Worm (Caenorhabditis elegans) whole organism, midembryonic: ENCODE data around the gene lipl-5.

Experiments used
- klf-2 ChIP-seq: fragments of 200-800 bp; sonication (Bioruptor generic); conservative IDR thresholded peaks from 2 replicates; pipeline ENCODE4 v1.3.6; 2022; ENCODE audit warnings: missing genetic modification reagents, missing genetic modification characterization, missing compliant biosample characterization
- ref-1 ChIP-seq: fragments of 200-800 bp; sonication (Bioruptor generic); conservative IDR thresholded peaks from 2 replicates; pipeline ENCODE4 v1.3.6; 2022; ENCODE audit warnings: missing genetic modification reagents, missing genetic modification characterization, missing compliant biosample characterization
- ztf-29 ChIP-seq: fragments of 200-800 bp; sonication (Bioruptor generic); IDR thresholded peaks from 2 replicates; pipeline ENCODE4 v1.3.6; 2022; ENCODE audit warnings: missing genetic modification reagents, missing genetic modification characterization, missing compliant biosample characterization

DNA sequence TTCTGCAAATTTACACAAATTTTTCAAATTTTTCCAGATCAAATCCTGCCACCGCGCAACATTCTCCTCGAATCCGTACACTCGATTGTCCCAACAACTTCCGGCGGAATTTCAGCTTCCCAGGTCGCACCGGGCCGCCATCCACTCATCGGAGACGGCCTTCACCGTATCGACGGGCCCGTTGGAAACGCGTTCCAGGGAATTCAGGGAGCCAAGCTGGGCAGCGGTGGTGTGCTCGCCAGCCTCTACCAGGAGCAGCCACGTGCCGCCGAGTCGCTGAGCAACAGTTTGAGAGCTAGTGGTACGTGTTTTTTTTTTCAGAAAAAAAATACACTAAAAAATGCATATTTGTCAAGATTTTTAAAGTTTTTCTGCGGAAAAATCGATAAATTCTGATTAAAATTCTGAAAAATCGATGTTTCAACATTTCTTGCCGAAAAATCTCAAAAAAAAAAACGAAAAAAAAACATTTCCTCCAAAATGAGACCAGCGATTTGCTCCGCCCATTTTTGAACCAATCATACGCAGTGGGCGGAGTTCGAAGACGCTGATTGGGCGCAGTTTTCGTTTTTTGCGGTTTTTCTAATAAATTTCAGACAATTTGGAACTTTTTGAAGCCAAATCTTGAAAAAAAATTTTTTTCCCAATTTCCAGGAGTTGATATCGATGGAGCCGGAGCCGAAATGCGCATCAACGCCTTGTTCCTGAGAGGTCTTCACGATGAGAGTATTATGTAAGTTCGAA, 28.4 kb upstream of the lipl-5 start:
- no peak for TF ChIP-seq klf-2 (GFP tag; lab: Robert Waterston, UW)
- no peak for TF ChIP-seq ref-1 (GFP tag; lab: Robert Waterston, UW)
- TF ChIP-seq ztf-29 (GFP tag; lab: Robert Waterston, UW) = no peak
